Worm (Caenorhabditis elegans) whole organism, mixed stage, embryonic: ENCODE data around the gene srh-89.

ENCODE experiments used
- M03D4.4 ChIP-seq: sonication (generic microtip); optimal IDR thresholded peaks from 2 replicates; lab custom pipeline; 2017; ENCODE audit warnings: mild to moderate bottlenecking, missing genetic modification characterization, missing compliant biosample characterization
- bed-3 ChIP-seq: fragments of 200-800 bp; sonication (Bioruptor generic); optimal IDR thresholded peaks from 3 replicates; lab custom pipeline; 2018; ENCODE audit warnings: mild to moderate bottlenecking, missing genetic modification characterization, moderate library complexity, missing compliant biosample characterization
- blmp-1 ChIP-seq: fragments of 150-350 bp; optimal IDR thresholded peaks from 2 replicates; lab custom pipeline; 2014; ENCODE audit warnings: missing biosample characterization, missing genetic modification characterization
- ceh-39 ChIP-seq: fragments of 150-350 bp; optimal IDR thresholded peaks from 2 replicates; lab custom pipeline; 2014; ENCODE audit warnings: missing biosample characterization, missing genetic modification characterization
- ceh-43 ChIP-seq: fragments of 200-800 bp; sonication (Bioruptor generic); optimal IDR thresholded peaks from 2 replicates; lab custom pipeline; 2018; ENCODE audit warnings: mild to moderate bottlenecking, missing genetic modification characterization, moderate library complexity, missing compliant biosample characterization
- ceh-83 ChIP-seq: fragments of 200-800 bp; sonication (Bioruptor generic); optimal IDR thresholded peaks from 2 replicates; lab custom pipeline; 2018; ENCODE audit warnings: mild to moderate bottlenecking, missing genetic modification characterization, missing compliant biosample characterization
- ces-1 ChIP-seq: fragments of 150-350 bp; optimal IDR thresholded peaks from 2 replicates; lab custom pipeline; 2014; ENCODE audit warnings: missing biosample characterization, missing genetic modification reagents, missing genetic modification characterization
- cnd-1 ChIP-seq: fragments of 200-800 bp; sonication (Bioruptor generic); optimal IDR thresholded peaks from 2 replicates; lab custom pipeline; 2018; ENCODE audit warnings: mild to moderate bottlenecking, missing genetic modification characterization, missing compliant biosample characterization
- drap-1 ChIP-seq: fragments of 200-800 bp; sonication (Bioruptor generic); optimal IDR thresholded peaks from 3 replicates; lab custom pipeline; 2018; ENCODE audit warnings: mild to moderate bottlenecking, missing genetic modification characterization, missing compliant biosample characterization
- elt-1 ChIP-seq: sonication (generic microtip); optimal IDR thresholded peaks from 2 replicates; lab custom pipeline; 2017; ENCODE audit warnings: missing genetic modification characterization, mild to moderate bottlenecking, missing compliant biosample characterization, antibody characterized with exemption, moderate library complexity, borderline replicate concordance; ENCODE audit not compliant: insufficient read depth
- elt-3 ChIP-seq: fragments of 150-350 bp; optimal IDR thresholded peaks from 2 replicates; lab custom pipeline; 2014; ENCODE audit warnings: missing biosample characterization, missing genetic modification characterization
- flh-1 ChIP-seq: fragments of 200-800 bp; sonication (Bioruptor generic); optimal IDR thresholded peaks from 2 replicates; lab custom pipeline; 2018; ENCODE audit warnings: mild to moderate bottlenecking, missing genetic modification characterization, moderate library complexity, missing compliant biosample characterization
- lin-13 ChIP-seq: fragments of 150-350 bp; optimal IDR thresholded peaks from 2 replicates; lab custom pipeline; 2014; ENCODE audit warnings: missing biosample characterization, missing genetic modification characterization
- lin-32 ChIP-seq: fragments of 200-800 bp; sonication (Bioruptor generic); optimal IDR thresholded peaks from 2 replicates; lab custom pipeline; 2018; ENCODE audit warnings: mild to moderate bottlenecking, missing genetic modification characterization, missing compliant biosample characterization
- lsy-2 ChIP-seq: fragments of 150-350 bp; optimal IDR thresholded peaks from 2 replicates; lab custom pipeline; 2014; ENCODE audit warnings: missing biosample characterization, missing genetic modification characterization
- mab-5 ChIP-seq: fragments of 150-350 bp; optimal IDR thresholded peaks from 2 replicates; lab custom pipeline; 2014; ENCODE audit warnings: missing biosample characterization, missing genetic modification characterization
- mep-1 ChIP-seq: fragments of 150-350 bp; optimal IDR thresholded peaks from 2 replicates; lab custom pipeline; 2017; ENCODE audit warnings: missing biosample characterization, missing genetic modification reagents, missing genetic modification characterization, inconsistent platforms
- mls-2 ChIP-seq: sonication (generic microtip); optimal IDR thresholded peaks from 2 replicates; lab custom pipeline; 2016; ENCODE audit warnings: mild to moderate bottlenecking, missing genetic modification characterization, moderate library complexity, missing compliant biosample characterization
- nhr-12 ChIP-seq: fragments of 150-350 bp; optimal IDR thresholded peaks from 2 replicates; lab custom pipeline; 2014; ENCODE audit warnings: missing biosample characterization, missing genetic modification characterization
- nhr-237 ChIP-seq: fragments of 150-350 bp; optimal IDR thresholded peaks from 2 replicates; lab custom pipeline; 2014; ENCODE audit warnings: missing biosample characterization, missing genetic modification characterization
- nhr-28 ChIP-seq: fragments of 150-350 bp; optimal IDR thresholded peaks from 2 replicates; lab custom pipeline; 2014; ENCODE audit warnings: missing biosample characterization, missing genetic modification characterization
- nhr-76 ChIP-seq: sonication (generic microtip); optimal IDR thresholded peaks from 2 replicates; lab custom pipeline; 2017; ENCODE audit warnings: missing biosample characterization, missing genetic modification characterization
- pha-4 ChIP-seq: fragments of 150-350 bp; optimal IDR thresholded peaks from 2 replicates; lab custom pipeline; 2018; ENCODE audit warnings: missing biosample characterization, missing genetic modification reagents, missing genetic modification characterization
- sem-2 ChIP-seq: fragments of 200-800 bp; sonication (Bioruptor generic); optimal IDR thresholded peaks from 2 replicates; lab custom pipeline; 2018; ENCODE audit warnings: mild to moderate bottlenecking, missing genetic modification characterization, missing compliant biosample characterization
- snpc-4 ChIP-seq: fragments of 150-350 bp; optimal IDR thresholded peaks from 2 replicates; lab custom pipeline; 2014; ENCODE audit warnings: missing biosample characterization, missing genetic modification characterization
- sptf-1 ChIP-seq: sonication (generic microtip); optimal IDR thresholded peaks from 2 replicates; lab custom pipeline; 2017; ENCODE audit warnings: mild to moderate bottlenecking, missing genetic modification characterization, moderate library complexity, missing compliant biosample characterization
- tbx-8 ChIP-seq: fragments of 200-800 bp; sonication (Bioruptor generic); optimal IDR thresholded peaks from 2 replicates; lab custom pipeline; 2018; ENCODE audit warnings: mild to moderate bottlenecking, missing genetic modification characterization, moderate library complexity, missing compliant biosample characterization
- unc-120 ChIP-seq: sonication (generic microtip); optimal IDR thresholded peaks from 2 replicates; lab custom pipeline; 2017; ENCODE audit warnings: missing genetic modification characterization, missing compliant biosample characterization; ENCODE audit not compliant: poor library complexity, severe bottlenecking
- unc-39 ChIP-seq: fragments of 150-350 bp; optimal IDR thresholded peaks from 2 replicates; lab custom pipeline; 2014; ENCODE audit warnings: missing biosample characterization, missing genetic modification characterization
- zip-8 ChIP-seq: fragments of 150-350 bp; optimal IDR thresholded peaks from 2 replicates; lab custom pipeline; 2014; ENCODE audit warnings: missing biosample characterization, missing genetic modification characterization
- ztf-11 ChIP-seq: fragments of 150-350 bp; optimal IDR thresholded peaks from 2 replicates; lab custom pipeline; 2014; ENCODE audit warnings: missing biosample characterization, missing genetic modification characterization

The srh-89 gene

ce11 chrV:7428880-7429279 is 35.7 kb downstream of the srh-89 start, which contains the start of gene srw-69:
Gene srw-69, minus strand, starts transcription at chrV:7428980.
- TF ChIP-seq elt-3 (tag; lab: Kevin White, UChicago) (no peak), unc-120 (tag; lab: Kevin White, UChicago) (no peak), zip-8 (tag; lab: Kevin White, UChicago) (no peak), pha-4 (tag; lab: Kevin White, UChicago) (no peak), tbx-8 (no peak), blmp-1 (tag; lab: Kevin White, UChicago) (no peak), mep-1 (tag; lab: Kevin White, UChicago) (no peak), ces-1 (GFP tag; lab: Kevin White, UChicago) (no peak), elt-1 (no peak), mls-2 (tag; lab: Kevin White, UChicago) (no peak), ztf-11 (tag; lab: Kevin White, UChicago) (no peak), snpc-4 (tag; lab: Kevin White, UChicago) (no peak), ceh-43 (GFP tag; lab: Kevin White, UChicago) (no peak)
- TF ChIP-seq, all 35 proteins: peak for 0

ce11 chrV:7426594-7426993 is 38.0 kb downstream of the srh-89 start, which contains the start of gene srw-68:
Gene srw-68, minus strand, starts transcription at chrV:7426694.
- TF ChIP-seq lin-13 (tag; lab: Kevin White, UChicago) = no peak
- no peak for TF ChIP-seq flh-1
- no peak for TF ChIP-seq drap-1
- TF ChIP-seq elt-1 = no peak
- no peak for TF ChIP-seq tbx-8

- TF ChIP-seq sem-2 (GFP tag; lab: Kevin White, UChicago) (no peak), nhr-12 (tag; lab: Kevin White, UChicago) (no peak), mab-5 (tag; lab: Kevin White, UChicago) (no peak), unc-39 (no peak), lin-32 (GFP tag; lab: Kevin White, UChicago) (no peak)
- TF ChIP-seq, all 35 proteins: peak for 0
Measured at ce11 chrV:7424336-7424735, 40.3 kb downstream of the srh-89 start, which contains the start of gene F18E3.10. Gene F18E3.10, minus strand, starts transcription at chrV:7424436.

- TF ChIP-seq cnd-1 (tag; lab: Kevin White, UChicago) (no peak), ztf-11 (tag; lab: Kevin White, UChicago) (no peak), ces-1 (GFP tag; lab: Kevin White, UChicago) (no peak), lsy-2 (no peak), nhr-12 (tag; lab: Kevin White, UChicago) (no peak), nhr-237 (tag; lab: Kevin White, UChicago) (no peak), mab-5 (tag; lab: Kevin White, UChicago) (no peak), mls-2 (tag; lab: Kevin White, UChicago) (no peak), ceh-83 (GFP tag; lab: Kevin White, UChicago) (no peak), flh-1 (no peak), nhr-76 (tag; lab: Kevin White, UChicago) (no peak), unc-120 (tag; lab: Kevin White, UChicago) (no peak), snpc-4 (tag; lab: Kevin White, UChicago) (no peak), pha-4 (tag; lab: Kevin White, UChicago) (no peak), M03D4.4 (tag; lab: Kevin White, UChicago) (no peak), sptf-1 (no peak), zip-8 (tag; lab: Kevin White, UChicago) (no peak), ceh-39 (tag; lab: Kevin White, UChicago) (no peak), elt-1 (no peak)
- TF ChIP-seq, all 35 proteins: peak for 0
Measured at ce11 chrV:7420162-7420561, 44.4 kb downstream of the srh-89 start, which contains the start of gene srxa-4. Gene srxa-4, plus strand, starts transcription at chrV:7420462.

ce11 chrV:7417018-7417716 is 47.4 kb downstream of the srh-89 start, which contains the start of gene srw-67:
Gene srw-67, plus strand, starts transcription at chrV:7417660.
- no peak for TF ChIP-seq lin-13 (tag; lab: Kevin White, UChicago)
- TF ChIP-seq ceh-43 (GFP tag; lab: Kevin White, UChicago) = no peak
- TF ChIP-seq nhr-28 (tag; lab: Kevin White, UChicago) = no peak
- no peak for TF ChIP-seq bed-3
- TF ChIP-seq cnd-1 (tag; lab: Kevin White, UChicago) = no peak
- TF ChIP-seq ces-1 (GFP tag; lab: Kevin White, UChicago) = no peak
- TF ChIP-seq nhr-76 (tag; lab: Kevin White, UChicago) = no peak
- no peak for TF ChIP-seq nhr-237 (tag; lab: Kevin White, UChicago)
- no peak for TF ChIP-seq M03D4.4 (tag; lab: Kevin White, UChicago)
- no peak for TF ChIP-seq pha-4 (tag; lab: Kevin White, UChicago)
- TF ChIP-seq sptf-1 = no peak
- no peak for TF ChIP-seq tbx-8
- TF ChIP-seq lin-32 (GFP tag; lab: Kevin White, UChicago) = no peak
- no peak for TF ChIP-seq sem-2 (GFP tag; lab: Kevin White, UChicago)
- TF ChIP-seq unc-120 (tag; lab: Kevin White, UChicago) = no peak
- TF ChIP-seq ceh-83 (GFP tag; lab: Kevin White, UChicago) = no peak
